Fruit fly (Drosophila melanogaster) whole organism, embryonic: ENCODE results near the gene COX6B.

Experiments
- Atf6 ChIP-seq: fragments of 200-800 bp; sonication (Bioruptor generic); IDR thresholded peaks from 2 replicates; pipeline ENCODE4 v1.3.6; 2022; ENCODE audit warnings: missing biosample characterization, missing genetic modification characterization
- B-H1 ChIP-seq: fragments of 200-800 bp; sonication (Bioruptor generic); IDR thresholded peaks from 3 replicates; pipeline ENCODE4 v1.3.6; 2022; ENCODE audit warnings: missing biosample characterization, missing genetic modification characterization
- CG11723 ChIP-seq: fragments of 200-800 bp; sonication (Bioruptor generic); optimal IDR thresholded peaks from 2 replicates; lab custom pipeline; 2017; ENCODE audit warnings: missing biosample characterization, mild to moderate bottlenecking, missing genetic modification characterization
- CG12155 ChIP-seq: fragments of 200-800 bp; sonication (Bioruptor generic); optimal IDR thresholded peaks from 3 replicates; lab custom pipeline; 2016; ENCODE audit warnings: missing biosample characterization, missing genetic modification characterization
- CG12659 ChIP-seq: fragments of 200-800 bp; sonication (Bioruptor generic); optimal IDR thresholded peaks from 3 replicates; lab custom pipeline; 2017; ENCODE audit warnings: mild to moderate bottlenecking, missing biosample characterization, missing genetic modification reagents, missing genetic modification characterization
- CG13775 ChIP-seq: fragments of 200-800 bp; sonication (Bioruptor generic); optimal IDR thresholded peaks from 3 replicates; lab custom pipeline; 2017; ENCODE audit warnings: missing biosample characterization, mild to moderate bottlenecking, missing genetic modification characterization
- CG14050 ChIP-seq: fragments of 200-800 bp; sonication (Bioruptor generic); IDR thresholded peaks from 3 replicates; pipeline ENCODE4 v1.3.6; 2022; ENCODE audit warnings: missing biosample characterization, missing genetic modification characterization
- CG15073 ChIP-seq: fragments of 200-800 bp; sonication (Bioruptor generic); optimal IDR thresholded peaks from 2 replicates; lab custom pipeline; 2016; ENCODE audit warnings: missing biosample characterization, missing genetic modification characterization
- CG15269 ChIP-seq: fragments of 200-800 bp; sonication (Bioruptor generic); optimal IDR thresholded peaks from 2 replicates; lab custom pipeline; 2018; ENCODE audit warnings: missing biosample characterization, mild to moderate bottlenecking, missing genetic modification characterization, moderate library complexity
- CG17359 ChIP-seq: fragments of 200-800 bp; sonication (Bioruptor generic); optimal IDR thresholded peaks from 3 replicates; lab custom pipeline; 2018; ENCODE audit warnings: missing biosample characterization, mild to moderate bottlenecking, missing genetic modification characterization, moderate library complexity
- CG17612 ChIP-seq: fragments of 200-800 bp; sonication (Bioruptor generic); IDR thresholded peaks from 2 replicates; pipeline ENCODE4 v1.3.6; 2022; ENCODE audit warnings: missing biosample characterization, missing genetic modification characterization
- CG2889 ChIP-seq: fragments of 200-800 bp; sonication (Bioruptor generic); IDR thresholded peaks from 3 replicates; pipeline ENCODE4 v1.3.6; 2022; ENCODE audit warnings: missing biosample characterization, missing genetic modification characterization
- CG30020 ChIP-seq: fragments of 200-800 bp; optimal IDR thresholded peaks from 2 replicates; lab custom pipeline; 2019; ENCODE audit warnings: missing biosample characterization, mild to moderate bottlenecking, missing genetic modification characterization, moderate library complexity
- CG30403 ChIP-seq: fragments of 200-800 bp; sonication (Bioruptor generic); optimal IDR thresholded peaks from 3 replicates; lab custom pipeline; 2016; ENCODE audit warnings: missing biosample characterization, missing genetic modification characterization
- CG32767 ChIP-seq: fragments of 200-800 bp; sonication (Bioruptor generic); IDR thresholded peaks from 2 replicates; pipeline ENCODE4 v1.3.6; 2022; ENCODE audit warnings: missing biosample characterization, missing genetic modification characterization
- CG6254 ChIP-seq: fragments of 200-800 bp; sonication (Bioruptor generic); optimal IDR thresholded peaks from 3 replicates; lab custom pipeline; 2017; ENCODE audit warnings: mild to moderate bottlenecking, missing biosample characterization, missing genetic modification reagents, missing genetic modification characterization
- CG8290 ChIP-seq, 3 experiments: fragments of 200-800 bp; sonication (Bioruptor generic); optimal IDR thresholded peaks; 2 replicates each; lab custom pipeline; 2016 to 2019; ENCODE audit warnings: missing biosample characterization in 3 of 3, missing genetic modification characterization in 3 of 3, mild to moderate bottlenecking in 2 of 3, moderate library complexity in 1 of 3
- CG8478 ChIP-seq: fragments of >200 bp; optimal IDR thresholded peaks from 2 replicates; lab custom pipeline; 2018
- CG9797 ChIP-seq: fragments of 200-800 bp; sonication (Bioruptor generic); optimal IDR thresholded peaks from 3 replicates; lab custom pipeline; 2018; ENCODE audit warnings: missing biosample characterization, mild to moderate bottlenecking, missing genetic modification characterization
- Dek ChIP-seq: fragments of 200-800 bp; sonication (Bioruptor generic); optimal IDR thresholded peaks from 3 replicates; lab custom pipeline; 2019; ENCODE audit warnings: missing biosample characterization, mild to moderate bottlenecking, missing genetic modification characterization, moderate library complexity
- Doc3 ChIP-seq: fragments of 200-800 bp; sonication (Bioruptor generic); IDR thresholded peaks from 3 replicates; pipeline ENCODE4 v1.3.6; 2022; ENCODE audit warnings: missing biosample characterization, missing genetic modification characterization; ENCODE audit not compliant: partially characterized antibody
- HLHmδ ChIP-seq: fragments of 200-800 bp; sonication (Bioruptor generic); optimal IDR thresholded peaks from 2 replicates; lab custom pipeline; 2018; ENCODE audit warnings: missing biosample characterization, mild to moderate bottlenecking, missing genetic modification characterization, moderate library complexity
- Hey ChIP-seq: fragments of 200-800 bp; sonication (Bioruptor generic); optimal IDR thresholded peaks from 3 replicates; lab custom pipeline; 2018; ENCODE audit warnings: missing biosample characterization, mild to moderate bottlenecking, missing genetic modification characterization
- Jarid2 ChIP-seq: fragments of 200-800 bp; sonication (Bioruptor generic); optimal IDR thresholded peaks from 3 replicates; lab custom pipeline; 2017; ENCODE audit warnings: mild to moderate bottlenecking, missing biosample characterization, missing genetic modification reagents, missing genetic modification characterization
- Meics ChIP-seq: fragments of 200-800 bp; sonication (Bioruptor generic); optimal IDR thresholded peaks from 2 replicates; lab custom pipeline; 2017; ENCODE audit warnings: missing biosample characterization, mild to moderate bottlenecking, missing genetic modification characterization
- Rfx ChIP-seq: fragments of 200-800 bp; sonication (Bioruptor generic); IDR thresholded peaks from 2 replicates; pipeline ENCODE4 v1.3.6; 2022; ENCODE audit warnings: missing biosample characterization, missing genetic modification characterization
- ac ChIP-seq: fragments of 200-800 bp; sonication (Bioruptor generic); optimal IDR thresholded peaks from 3 replicates; lab custom pipeline; 2017; ENCODE audit warnings: missing biosample characterization, mild to moderate bottlenecking, missing genetic modification characterization
- aop ChIP-seq: fragments of 200-800 bp; sonication (Bioruptor generic); IDR thresholded peaks from 2 replicates; pipeline ENCODE4 v1.3.6; 2022; ENCODE audit warnings: missing biosample characterization, missing genetic modification characterization
- ase ChIP-seq: fragments of 200-800 bp; sonication (Bioruptor generic); IDR thresholded peaks from 3 replicates; pipeline ENCODE4 v1.3.6; 2022; ENCODE audit warnings: missing biosample characterization, missing genetic modification characterization
- ato ChIP-seq: fragments of 200-800 bp; sonication (Bioruptor generic); IDR thresholded peaks from 2 replicates; pipeline ENCODE4 v1.3.6; 2022; ENCODE audit warnings: missing biosample characterization, missing genetic modification characterization; ENCODE audit not compliant: partially characterized antibody
- cg ChIP-seq: fragments of 200-800 bp; sonication (Bioruptor generic); optimal IDR thresholded peaks from 3 replicates; lab custom pipeline; 2019; ENCODE audit warnings: missing biosample characterization, mild to moderate bottlenecking, missing genetic modification characterization, moderate library complexity
- croc ChIP-seq: fragments of 200-800 bp; sonication (Bioruptor generic); conservative IDR thresholded peaks from 3 replicates; pipeline ENCODE4 v1.3.6; 2022; ENCODE audit warnings: missing biosample characterization, missing genetic modification characterization
- dan ChIP-seq: fragments of 200-800 bp; sonication (Bioruptor generic); IDR thresholded peaks from 2 replicates; pipeline ENCODE4 v1.3.6; 2022; ENCODE audit warnings: missing biosample characterization, missing genetic modification characterization
- fd96Cb ChIP-seq: fragments of 200-800 bp; sonication (Bioruptor generic); optimal IDR thresholded peaks from 2 replicates; lab custom pipeline; 2018; ENCODE audit warnings: missing biosample characterization, mild to moderate bottlenecking, missing genetic modification characterization, moderate library complexity
- grau ChIP-seq: fragments of 200-800 bp; optimal IDR thresholded peaks from 3 replicates; lab custom pipeline; 2019; ENCODE audit warnings: missing biosample characterization, mild to moderate bottlenecking, missing genetic modification characterization, moderate library complexity
- gsb-n ChIP-seq: fragments of 200-800 bp; sonication (Bioruptor generic); optimal IDR thresholded peaks from 3 replicates; lab custom pipeline; 2018; ENCODE audit warnings: missing biosample characterization, mild to moderate bottlenecking, missing genetic modification characterization
- h ChIP-seq: fragments of >200 bp; optimal IDR thresholded peaks from 2 replicates; lab custom pipeline; 2017
- hb ChIP-seq: fragments of 200-800 bp; sonication (Bioruptor generic); IDR thresholded peaks from 3 replicates; pipeline ENCODE4 v1.3.6; 2022; ENCODE audit warnings: missing biosample characterization, missing genetic modification characterization; ENCODE audit not compliant: partially characterized antibody
- nmo ChIP-seq: fragments of 200-800 bp; sonication (Bioruptor generic); optimal IDR thresholded peaks from 2 replicates; lab custom pipeline; 2018; ENCODE audit warnings: missing biosample characterization, mild to moderate bottlenecking, missing genetic modification characterization, moderate library complexity
- nom ChIP-seq: fragments of 200-800 bp; sonication (Bioruptor generic); optimal IDR thresholded peaks from 2 replicates; lab custom pipeline; 2017; ENCODE audit warnings: missing biosample characterization, missing genetic modification characterization, mild to moderate bottlenecking, moderate library complexity, missing genetic modification reagents
- pan ChIP-seq, 4 experiments: fragments of >200 bp in 3 of 4; fragments of 200-800 bp in 1 of 4; sonication (Bioruptor generic) in 1 of 4; optimal IDR thresholded peaks in 3 of 4; IDR thresholded peaks in 1 of 4; 2 replicates each; pipeline versions ENCODE4 v1.3.6 to Lab custom; 2017 to 2022; ENCODE audit warnings: missing biosample characterization in 2 of 4, missing genetic modification characterization in 2 of 4, mixed read lengths in 1 of 4
- peb ChIP-seq: fragments of 200-800 bp; sonication (Bioruptor generic); IDR thresholded peaks from 2 replicates; pipeline ENCODE4 v1.3.6; 2022; ENCODE audit warnings: missing biosample characterization, missing genetic modification characterization
- sim ChIP-seq: fragments of 200-800 bp; sonication (Bioruptor generic); IDR thresholded peaks from 2 replicates; pipeline ENCODE4 v1.3.6; 2022; ENCODE audit warnings: missing biosample characterization, missing genetic modification characterization
- sisA ChIP-seq: fragments of 200-800 bp; sonication (Bioruptor generic); IDR thresholded peaks from 2 replicates; pipeline ENCODE4 v1.3.6; 2022; ENCODE audit warnings: missing biosample characterization, missing genetic modification characterization
- slbo ChIP-seq: fragments of 200-800 bp; sonication (Bioruptor generic); IDR thresholded peaks from 2 replicates; pipeline ENCODE4 v1.3.6; 2022; ENCODE audit warnings: missing biosample characterization, missing genetic modification characterization
- tin ChIP-seq: fragments of 200-800 bp; sonication (Bioruptor generic); optimal IDR thresholded peaks from 3 replicates; lab custom pipeline; 2016; ENCODE audit warnings: missing biosample characterization, missing genetic modification characterization
- tna ChIP-seq: fragments of 200-800 bp; sonication (Bioruptor generic); IDR thresholded peaks from 2 replicates; pipeline ENCODE4 v1.3.6; 2022; ENCODE audit warnings: missing biosample characterization, missing genetic modification characterization; ENCODE audit not compliant: partially characterized antibody
- trh ChIP-seq: fragments of 200-800 bp; sonication (Bioruptor generic); optimal IDR thresholded peaks from 2 replicates; lab custom pipeline; 2016; ENCODE audit warnings: missing biosample characterization, missing genetic modification characterization
- wek ChIP-seq: fragments of 200-800 bp; sonication (Bioruptor generic); optimal IDR thresholded peaks from 3 replicates; lab custom pipeline; 2018; ENCODE audit warnings: missing biosample characterization, mild to moderate bottlenecking, missing genetic modification characterization, moderate library complexity
- yki ChIP-seq: fragments of >200 bp; optimal IDR thresholded peaks from 3 replicates; lab custom pipeline; 2018

Gene COX6B

dm6 chrX:19744003-19744488, at the start of gene COX6B, which contains the start of the genes CG18809, CG33932 and Rpp20 (continued):
- TF ChIP-seq hb (GFP tag; lab: Robert Waterston, UW), result peak; percentile 92
- no peak for TF ChIP-seq CG2889
- peak; percentile 88 for TF ChIP-seq tna (GFP tag; lab: Robert Waterston, UW)
- peak; percentile 62; the same call in 1 of the 2 replicates for TF ChIP-seq sisA
- peak; percentile 50; the same call in 1 of the 2 replicates for TF ChIP-seq aop (GFP tag; lab: Robert Waterston, UW)
- peak; percentile 14 for TF ChIP-seq HLHmδ (GFP tag; lab: Kevin White, UChicago)
- TF ChIP-seq CG8478 (lab: Kevin White, UChicago), result no peak
- no peak for TF ChIP-seq CG6254 (GFP tag; lab: Kevin White, UChicago)
- TF ChIP-seq Doc3 (GFP tag; lab: Robert Waterston, UW), result peak; percentile 74
- peak; percentile 48 for TF ChIP-seq CG11723
- TF ChIP-seq dan (GFP tag; lab: Robert Waterston, UW), result no peak
- no peak for TF ChIP-seq Jarid2 (GFP tag; lab: Kevin White, UChicago)
- TF ChIP-seq CG17612 (GFP tag; lab: Robert Waterston, UW), result peak; percentile 20; the same call in 1 of the 2 replicates
- no peak for TF ChIP-seq peb
- TF ChIP-seq Dek (tag; lab: Kevin White, UChicago), result peak; percentile 34
- TF ChIP-seq ac (GFP tag; lab: Kevin White, UChicago), result no peak
- TF ChIP-seq CG17359 (tag; lab: Kevin White, UChicago), result no peak
- peak; percentile 92 for TF ChIP-seq CG12659 (GFP tag; lab: Kevin White, UChicago)
- no peak for TF ChIP-seq pan (optimal IDR thresholded peaks at IDR 0.05; lab: Kevin White, UChicago)
- TF ChIP-seq pan (GFP tag; optimal IDR thresholded peaks at IDR 0.05 in 1 of 2, IDR thresholded peaks at IDR 0.05 in 1 of 2), result peak in 1 of 2 experiments; percentile 59
- TF ChIP-seq CG15073 (GFP tag; lab: Kevin White, UChicago), result no peak
- TF ChIP-seq CG13775 (GFP tag; lab: Kevin White, UChicago), result peak; percentile 59
- no peak for TF ChIP-seq yki (lab: Kevin White, UChicago)
- TF ChIP-seq CG32767 (GFP tag; lab: Robert Waterston, UW), result no peak
- TF ChIP-seq ase (GFP tag; lab: Robert Waterston, UW), result no peak
- TF ChIP-seq CG30020, result peak; percentile 5
- TF ChIP-seq fd96Cb (tag; lab: Kevin White, UChicago), result no peak
- no peak for TF ChIP-seq h (lab: Kevin White, UChicago)
- TF ChIP-seq Atf6 (GFP tag; lab: Robert Waterston, UW), result 0 out of 2 replicates have a peak, but pooled peaks have one; percentile 36
- TF ChIP-seq grau, result peak; percentile 54
- peak; percentile 25; the same call in 1 of the 3 replicates for TF ChIP-seq croc
- TF ChIP-seq trh (GFP tag; lab: Kevin White, UChicago), result no peak

dm6 chrX:19792572-19792971, 48.4 kb upstream of the COX6B start:
- no peak for TF ChIP-seq nmo (GFP tag; lab: Kevin White, UChicago)
- no peak for TF ChIP-seq CG14050 (GFP tag; lab: Robert Waterston, UW)
- TF ChIP-seq gsb-n (tag; lab: Kevin White, UChicago), result no peak
- TF ChIP-seq CG9797 (GFP tag; lab: Kevin White, UChicago), result no peak
- no peak for TF ChIP-seq Meics (GFP tag; lab: Kevin White, UChicago)
- no peak for TF ChIP-seq CG15269
- no peak for TF ChIP-seq h (lab: Kevin White, UChicago)
- TF ChIP-seq tin (GFP tag; lab: Kevin White, UChicago), result no peak
- peak; percentile 26 for TF ChIP-seq cg
- TF ChIP-seq CG30403, result no peak
- no peak for TF ChIP-seq wek
- no peak for TF ChIP-seq slbo (GFP tag; lab: Robert Waterston, UW)
- no peak for TF ChIP-seq nom (GFP tag; lab: Kevin White, UChicago)
- TF ChIP-seq Hey (tag; lab: Kevin White, UChicago), result peak; percentile 32
- TF ChIP-seq ato (GFP tag; lab: Robert Waterston, UW), result no peak
- no peak for TF ChIP-seq CG12155 (GFP tag; lab: Kevin White, UChicago)
- no peak for TF ChIP-seq B-H1
- TF ChIP-seq CG8290 (GFP tag; optimal IDR thresholded peaks at IDR 0.05; lab: Kevin White, UChicago), result no peak
- peak in 1 of 2 experiments; percentile 16 for TF ChIP-seq CG8290 (tag; optimal IDR thresholded peaks at IDR 0.05; lab: Kevin White, UChicago)
- no peak for TF ChIP-seq hb (GFP tag; lab: Robert Waterston, UW)
- TF ChIP-seq Rfx (GFP tag; lab: Robert Waterston, UW), result peak; percentile 32; the same call in 1 of the 2 replicates
- TF ChIP-seq sim (GFP tag; lab: Robert Waterston, UW), result no peak
